Fruit fly (Drosophila melanogaster) whole organism, embryonic: ENCODE results near the gene dia.

Experiments used
- Aef1 ChIP-seq: fragments of 200-800 bp; sonication (Bioruptor generic); IDR thresholded peaks from 3 replicates; pipeline ENCODE4 v1.3.6; 2022; ENCODE audit warnings: missing biosample characterization, missing genetic modification characterization
- BEAF-32 ChIP-seq: fragments of 200-800 bp; sonication (Bioruptor generic); optimal IDR thresholded peaks from 3 replicates; lab custom pipeline; 2017; ENCODE audit warnings: missing biosample characterization, missing genetic modification characterization, mild to moderate bottlenecking, moderate library complexity, missing genetic modification reagents
- BtbVII ChIP-seq: fragments of 200-800 bp; sonication (Bioruptor generic); optimal IDR thresholded peaks from 3 replicates; lab custom pipeline; 2017; ENCODE audit warnings: missing biosample characterization, mild to moderate bottlenecking, missing genetic modification characterization
- CG10366 ChIP-seq: fragments of 200-800 bp; sonication (Bioruptor generic); IDR thresholded peaks from 2 replicates; pipeline ENCODE4 v1.3.6; 2022; ENCODE audit warnings: missing biosample characterization, missing genetic modification characterization
- CG10565 ChIP-seq: fragments of 200-800 bp; sonication (Bioruptor generic); optimal IDR thresholded peaks from 3 replicates; lab custom pipeline; 2016; ENCODE audit warnings: missing biosample characterization, mild to moderate bottlenecking, missing genetic modification characterization
- CG10959 ChIP-seq: fragments of 200-800 bp; sonication (Bioruptor generic); IDR thresholded peaks from 2 replicates; pipeline ENCODE4 v1.3.6; 2022; ENCODE audit warnings: missing biosample characterization, missing genetic modification characterization
- CG11398 ChIP-seq: fragments of 200-800 bp; sonication (Bioruptor generic); optimal IDR thresholded peaks from 2 replicates; lab custom pipeline; 2016; ENCODE audit warnings: missing biosample characterization, missing genetic modification characterization
- CG12942 ChIP-seq: fragments of 200-800 bp; sonication (Bioruptor generic); optimal IDR thresholded peaks from 3 replicates; lab custom pipeline; 2016; ENCODE audit warnings: missing biosample characterization, missing genetic modification characterization
- CG1529 ChIP-seq: fragments of 200-800 bp; sonication (Bioruptor generic); optimal IDR thresholded peaks from 3 replicates; lab custom pipeline; 2018; ENCODE audit warnings: missing biosample characterization, missing genetic modification characterization
- CG1647 ChIP-seq: fragments of 200-800 bp; sonication (Bioruptor generic); optimal IDR thresholded peaks from 3 replicates; lab custom pipeline; 2016; ENCODE audit warnings: missing biosample characterization, missing genetic modification characterization
- CG32767 ChIP-seq: fragments of 200-800 bp; sonication (Bioruptor generic); IDR thresholded peaks from 2 replicates; pipeline ENCODE4 v1.3.6; 2022; ENCODE audit warnings: missing biosample characterization, missing genetic modification characterization
- CG43689 ChIP-seq: fragments of 200-800 bp; sonication (Bioruptor generic); IDR thresholded peaks from 2 replicates; pipeline ENCODE4 v1.3.6; 2022; ENCODE audit warnings: missing biosample characterization, missing genetic modification characterization
- CG8924 ChIP-seq: fragments of 200-800 bp; optimal IDR thresholded peaks from 3 replicates; lab custom pipeline; 2019; ENCODE audit warnings: missing biosample characterization, mild to moderate bottlenecking, missing genetic modification characterization, moderate library complexity
- CG9609 ChIP-seq: fragments of 200-800 bp; sonication (Bioruptor generic); optimal IDR thresholded peaks from 3 replicates; lab custom pipeline; 2016; ENCODE audit warnings: missing biosample characterization, missing genetic modification characterization
- Dp ChIP-seq: fragments of 200-800 bp; sonication (Bioruptor generic); optimal IDR thresholded peaks from 2 replicates; lab custom pipeline; 2018; ENCODE audit warnings: missing biosample characterization, mild to moderate bottlenecking, missing genetic modification characterization, moderate library complexity
- HHEX ChIP-seq: fragments of 200-800 bp; sonication (Bioruptor generic); optimal IDR thresholded peaks from 3 replicates; lab custom pipeline; 2017; ENCODE audit warnings: missing biosample characterization, mild to moderate bottlenecking, missing genetic modification characterization, missing genetic modification reagents
- Hand ChIP-seq: fragments of 200-800 bp; sonication (Bioruptor generic); optimal IDR thresholded peaks from 2 replicates; lab custom pipeline; 2017; ENCODE audit warnings: mild to moderate bottlenecking, missing biosample characterization, missing genetic modification reagents, missing genetic modification characterization
- Hr39 ChIP-seq: fragments of >200 bp; optimal IDR thresholded peaks from 2 replicates; lab custom pipeline; 2017
- Hr51 ChIP-seq, 2 experiments: fragments of 200-800 bp; sonication (Bioruptor generic); optimal IDR thresholded peaks; 2 replicates in 1 of 2; 3 replicates in 1 of 2; lab custom pipeline; 2016 to 2018; ENCODE audit warnings: missing biosample characterization in 2 of 2, missing genetic modification characterization in 2 of 2, mild to moderate bottlenecking in 1 of 2, moderate library complexity in 1 of 2
- Jarid2 ChIP-seq: fragments of 200-800 bp; sonication (Bioruptor generic); optimal IDR thresholded peaks from 3 replicates; lab custom pipeline; 2017; ENCODE audit warnings: mild to moderate bottlenecking, missing biosample characterization, missing genetic modification reagents, missing genetic modification characterization
- MESR4 ChIP-seq: fragments of 200-800 bp; sonication (Bioruptor generic); optimal IDR thresholded peaks from 2 replicates; lab custom pipeline; 2018; ENCODE audit warnings: missing biosample characterization, mild to moderate bottlenecking, missing genetic modification characterization, moderate library complexity
- MTF-1 ChIP-seq: fragments of 200-800 bp; sonication (Bioruptor generic); optimal IDR thresholded peaks from 2 replicates; lab custom pipeline; 2018; ENCODE audit warnings: missing biosample characterization, mild to moderate bottlenecking, missing genetic modification characterization, borderline replicate concordance
- Mad ChIP-seq: fragments of 200-800 bp; sonication (Bioruptor generic); optimal IDR thresholded peaks from 2 replicates; lab custom pipeline; 2016; ENCODE audit warnings: missing biosample characterization, missing genetic modification characterization
- NfI ChIP-seq: fragments of 200-800 bp; sonication (Bioruptor generic); optimal IDR thresholded peaks from 3 replicates; lab custom pipeline; 2018; ENCODE audit warnings: missing biosample characterization, mild to moderate bottlenecking, missing genetic modification characterization, moderate library complexity
- Sox102F ChIP-seq: fragments of 200-800 bp; sonication (Bioruptor generic); optimal IDR thresholded peaks from 2 replicates; lab custom pipeline; 2018; ENCODE audit warnings: missing biosample characterization, mild to moderate bottlenecking, missing genetic modification characterization, moderate library complexity
- Sry-δ ChIP-seq: fragments of 200-800 bp; sonication (Bioruptor generic); optimal IDR thresholded peaks from 2 replicates; lab custom pipeline; 2016; ENCODE audit warnings: missing biosample characterization, missing genetic modification characterization
- Tbp ChIP-seq: fragments of >200 bp; optimal IDR thresholded peaks from 2 replicates; lab custom pipeline; 2018; ENCODE audit warnings: missing biosample characterization, missing genetic modification characterization
- ab ChIP-seq: fragments of 200-800 bp; sonication (Bioruptor generic); optimal IDR thresholded peaks from 2 replicates; lab custom pipeline; 2016; ENCODE audit warnings: missing biosample characterization, missing genetic modification characterization
- ap ChIP-seq: fragments of 200-800 bp; sonication (Bioruptor generic); IDR thresholded peaks from 2 replicates; pipeline ENCODE4 v1.3.6; 2022; ENCODE audit warnings: missing biosample characterization, missing genetic modification characterization
- ato ChIP-seq: fragments of 200-800 bp; sonication (Bioruptor generic); IDR thresholded peaks from 2 replicates; pipeline ENCODE4 v1.3.6; 2022; ENCODE audit warnings: missing biosample characterization, missing genetic modification characterization; ENCODE audit not compliant: partially characterized antibody
- bowl ChIP-seq: fragments of 200-800 bp; sonication (Bioruptor generic); IDR thresholded peaks from 2 replicates; pipeline ENCODE4 v1.3.6; 2022; ENCODE audit warnings: missing biosample characterization, missing genetic modification characterization
- crp ChIP-seq, 2 experiments: fragments of 200-800 bp; sonication (Bioruptor generic); optimal IDR thresholded peaks; 2 replicates in 1 of 2; 3 replicates in 1 of 2; lab custom pipeline; 2017; ENCODE audit warnings: missing biosample characterization in 2 of 2, missing genetic modification characterization in 2 of 2, mild to moderate bottlenecking in 1 of 2, moderate library complexity in 1 of 2
- da ChIP-seq: fragments of 200-800 bp; sonication (Bioruptor generic); optimal IDR thresholded peaks from 2 replicates; lab custom pipeline; 2016; ENCODE audit warnings: missing biosample characterization, missing genetic modification characterization
- dati ChIP-seq: fragments of 200-800 bp; sonication (Bioruptor generic); IDR thresholded peaks from 2 replicates; pipeline ENCODE4 v1.3.6; 2022; ENCODE audit warnings: missing biosample characterization, missing genetic modification characterization
- gem ChIP-seq: fragments of 200-800 bp; sonication (Bioruptor generic); optimal IDR thresholded peaks from 2 replicates; lab custom pipeline; 2019; ENCODE audit warnings: missing biosample characterization, mild to moderate bottlenecking, missing genetic modification characterization, moderate library complexity
- grn ChIP-seq: fragments of 200-800 bp; sonication (Bioruptor generic); optimal IDR thresholded peaks from 3 replicates; lab custom pipeline; 2017; ENCODE audit warnings: missing biosample characterization, missing genetic modification characterization
- hbn ChIP-seq: fragments of 200-800 bp; sonication (Bioruptor generic); IDR thresholded peaks from 2 replicates; pipeline ENCODE4 v1.3.6; 2022; ENCODE audit warnings: missing biosample characterization, missing genetic modification characterization; ENCODE audit not compliant: partially characterized antibody
- kah ChIP-seq: fragments of 200-800 bp; sonication (Bioruptor generic); optimal IDR thresholded peaks from 2 replicates; lab custom pipeline; 2018; ENCODE audit warnings: missing biosample characterization, mild to moderate bottlenecking, missing genetic modification characterization
- ken ChIP-seq: fragments of 200-800 bp; sonication (Bioruptor generic); IDR thresholded peaks from 3 replicates; pipeline ENCODE4 v1.3.6; 2022; ENCODE audit warnings: missing biosample characterization, missing genetic modification characterization
- kni ChIP-seq: fragments of 200-800 bp; sonication (Bioruptor generic); optimal IDR thresholded peaks from 3 replicates; lab custom pipeline; 2017; ENCODE audit warnings: mild to moderate bottlenecking, missing biosample characterization, missing genetic modification reagents, missing genetic modification characterization
- otp ChIP-seq: fragments of 200-800 bp; sonication (Bioruptor generic); IDR thresholded peaks from 3 replicates; pipeline ENCODE4, ENCODE4 v1.3.6; 2022; ENCODE audit warnings: missing biosample characterization, missing genetic modification characterization
- pnt ChIP-seq: fragments of 200-800 bp; sonication (Bioruptor generic); optimal IDR thresholded peaks from 3 replicates; lab custom pipeline; 2016; ENCODE audit warnings: missing biosample characterization, missing genetic modification characterization
- sc ChIP-seq, 3 experiments: fragments of >200 bp in 2 of 3; fragments of 200-800 bp in 1 of 3; sonication (Bioruptor generic) in 1 of 3; optimal IDR thresholded peaks; 2 replicates in 2 of 3; 3 replicates in 1 of 3; lab custom pipeline; 2017; ENCODE audit warnings: mild to moderate bottlenecking in 1 of 3, missing biosample characterization in 1 of 3, missing genetic modification characterization in 1 of 3, missing genetic modification reagents in 1 of 3
- sima ChIP-seq: fragments of 200-800 bp; sonication (Bioruptor generic); optimal IDR thresholded peaks from 2 replicates; lab custom pipeline; 2016; ENCODE audit warnings: missing biosample characterization, missing genetic modification characterization
- sug ChIP-seq: fragments of 200-800 bp; optimal IDR thresholded peaks from 2 replicates; lab custom pipeline; 2019; ENCODE audit warnings: missing biosample characterization, mild to moderate bottlenecking, missing genetic modification characterization, moderate library complexity
- tin ChIP-seq: fragments of 200-800 bp; sonication (Bioruptor generic); optimal IDR thresholded peaks from 3 replicates; lab custom pipeline; 2016; ENCODE audit warnings: missing biosample characterization, missing genetic modification characterization
- twi ChIP-seq: fragments of 200-800 bp; optimal IDR thresholded peaks from 2 replicates; lab custom pipeline; 2019; ENCODE audit warnings: missing biosample characterization, mild to moderate bottlenecking, missing genetic modification characterization, moderate library complexity
- usp ChIP-seq: fragments of >200 bp; optimal IDR thresholded peaks from 2 replicates; lab custom pipeline; 2017; ENCODE audit warnings: missing biosample characterization, missing genetic modification characterization
- vvl ChIP-seq: fragments of 200-800 bp; sonication (Bioruptor generic); IDR thresholded peaks from 2 replicates; pipeline ENCODE4 v1.3.6; 2022; ENCODE audit warnings: missing biosample characterization, missing genetic modification characterization

dia gene

dm6 chr2L:20807617-20808509 is 49.9 kb downstream of the dia start (continued):
- TF ChIP-seq CG1529 (GFP tag; lab: Kevin White, UChicago) (no peak), CG1647 (GFP tag; lab: Kevin White, UChicago) (no peak), CG10959 (GFP tag; lab: Robert Waterston, UW) (no peak), sima (GFP tag; lab: Kevin White, UChicago) (no peak), Dp (no peak), MTF-1 (GFP tag; lab: Kevin White, UChicago) (no peak), Tbp (GFP tag; lab: Kevin White, UChicago) (no peak), pnt (GFP tag; lab: Kevin White, UChicago) (no peak), HHEX (peak; percentile 68), grn (GFP tag; lab: Kevin White, UChicago) (no peak), kni (no peak), ken (no peak), Mad (GFP tag; lab: Kevin White, UChicago) (no peak), hbn (no peak), kah (no peak), crp (GFP tag; optimal IDR thresholded peaks at IDR 0.05; lab: Kevin White, UChicago) (no peak), tin (no peak), CG10366 (GFP tag; lab: Robert Waterston, UW) (peak; percentile 31; the same call in 1 of the 2 replicates), sc (optimal IDR thresholded peaks at IDR 0.05; lab: Kevin White, UChicago) (no peak), sc (GFP tag; optimal IDR thresholded peaks at IDR 0.05; lab: Kevin White, UChicago) (no peak), dati (GFP tag; lab: Robert Waterston, UW) (no peak), Hr39 (lab: Kevin White, UChicago) (no peak), bowl (GFP tag; lab: Robert Waterston, UW) (no peak), CG10565 (GFP tag; lab: Kevin White, UChicago) (no peak), CG8924 (tag; lab: Kevin White, UChicago) (peak; percentile 50), NfI (GFP tag; lab: Kevin White, UChicago) (peak; percentile 43), ato (GFP tag; lab: Robert Waterston, UW) (no peak), Aef1 (GFP tag; lab: Robert Waterston, UW) (peak; percentile 25; the same call in 1 of the 3 replicates), CG9609 (GFP tag; lab: Kevin White, UChicago) (no peak), Sry-δ (GFP tag; lab: Kevin White, UChicago) (no peak), sug (peak; percentile 36), CG43689 (GFP tag; lab: Robert Waterston, UW) (no peak), da (no peak), BtbVII (peak; percentile 64), usp (GFP tag; lab: Kevin White, UChicago) (no peak), vvl (GFP tag; lab: Robert Waterston, UW) (peak; percentile 75), CG12942 (no peak), Sox102F (peak; percentile 65), twi (tag; lab: Kevin White, UChicago) (no peak), ab (GFP tag; lab: Kevin White, UChicago) (no peak), CG32767 (GFP tag; lab: Robert Waterston, UW) (0 out of 2 replicates have a peak, but pooled peaks have one; percentile 33), Jarid2 (GFP tag; lab: Kevin White, UChicago) (no peak), Hand (GFP tag; lab: Kevin White, UChicago) (peak; percentile 68), Hr51 (GFP tag; optimal IDR thresholded peaks at IDR 0.05; lab: Kevin White, UChicago) (peak; percentile 6 to 68), otp (GFP tag; lab: Robert Waterston, UW) (peak; percentile 56; the same call in 1 of the 3 replicates), BEAF-32 (GFP tag; lab: Kevin White, UChicago) (no peak), MESR4 (GFP tag; lab: Kevin White, UChicago) (no peak), ap (GFP tag; lab: Robert Waterston, UW) (no peak), CG11398 (GFP tag; lab: Kevin White, UChicago) (peak; percentile 10), gem (tag; lab: Kevin White, UChicago) (peak; percentile 76)
